Worm (Caenorhabditis elegans) whole organism, early embryonic: ENCODE results near the gene unc-93.

Experiments
- B0310.2 ChIP-seq: sonication (generic microtip); optimal IDR thresholded peaks from 2 replicates; lab custom pipeline; 2016; ENCODE audit warnings: mild to moderate bottlenecking, missing genetic modification characterization, missing compliant biosample characterization
- F13C5.2 ChIP-seq: sonication (generic microtip); optimal IDR thresholded peaks from 2 replicates; lab custom pipeline; 2017; ENCODE audit warnings: mild to moderate bottlenecking, missing genetic modification characterization, inconsistent platforms, missing compliant biosample characterization
- aly-1 ChIP-seq: sonication (generic microtip); optimal IDR thresholded peaks from 2 replicates; lab custom pipeline; 2016; ENCODE audit warnings: missing genetic modification characterization, missing compliant biosample characterization
- ama-1 ChIP-seq: fragments of 150-350 bp; optimal IDR thresholded peaks from 2 replicates; lab custom pipeline; 2014
- ceh-13 ChIP-seq: fragments of 200-800 bp; sonication (Bioruptor generic); optimal IDR thresholded peaks from 2 replicates; lab custom pipeline; 2018; ENCODE audit warnings: mild to moderate bottlenecking, missing genetic modification characterization, missing compliant biosample characterization
- flt-1 ChIP-seq: fragments of 200-800 bp; sonication (Bioruptor generic); IDR thresholded peaks from 2 replicates; pipeline ENCODE4 v1.3.6; 2022; ENCODE audit warnings: missing genetic modification characterization, missing compliant biosample characterization
- hnd-1 ChIP-seq: sonication (generic microtip); optimal IDR thresholded peaks from 2 replicates; lab custom pipeline; 2016; ENCODE audit warnings: missing genetic modification characterization, missing compliant biosample characterization
- scrt-1 ChIP-seq: fragments of 200-800 bp; sonication (Bioruptor generic); IDR thresholded peaks from 2 replicates; pipeline ENCODE4 v1.3.6; 2022; ENCODE audit warnings: missing genetic modification characterization, missing compliant biosample characterization
- sea-1 ChIP-seq: fragments of 200-800 bp; sonication (Bioruptor generic); conservative IDR thresholded peaks from 2 replicates; pipeline ENCODE4 v1.3.6; 2022; ENCODE audit warnings: missing genetic modification characterization, missing compliant biosample characterization
- tbx-37 ChIP-seq: fragments of 200-800 bp; sonication (Bioruptor generic); conservative IDR thresholded peaks from 2 replicates; pipeline ENCODE4 v1.3.6; 2022; ENCODE audit warnings: missing genetic modification reagents, missing genetic modification characterization, missing compliant biosample characterization

- no peak for TF ChIP-seq ceh-13
- no peak for TF ChIP-seq ama-1 (lab: Kevin White, UChicago)
- no peak for TF ChIP-seq hnd-1 (tag; lab: Kevin White, UChicago)
- no peak for TF ChIP-seq tbx-37 (GFP tag; lab: Robert Waterston, UW)
- no peak for TF ChIP-seq scrt-1 (GFP tag; lab: Robert Waterston, UW)
- TF ChIP-seq B0310.2 (tag; lab: Kevin White, UChicago), result no peak
- no peak for TF ChIP-seq aly-1
- TF ChIP-seq F13C5.2, result no peak
- TF ChIP-seq flt-1 (GFP tag; lab: Robert Waterston, UW), result no peak
- TF ChIP-seq sea-1 (GFP tag; lab: Robert Waterston, UW), result no peak
These were observed 6.8 kb upstream of the unc-93 start for ce11 chrIII:3637251-3637989.
